Fruit fly (Drosophila melanogaster) whole organism, embryonic: ENCODE data around the gene Bicra.

Source experiments
- BEAF-32 ChIP-seq: fragments of 200-800 bp; sonication (Bioruptor generic); optimal IDR thresholded peaks from 3 replicates; lab custom pipeline; 2017; ENCODE audit warnings: missing biosample characterization, missing genetic modification characterization, mild to moderate bottlenecking, moderate library complexity, missing genetic modification reagents
- Bteb2 ChIP-seq: fragments of 200-800 bp; sonication (Bioruptor generic); optimal IDR thresholded peaks from 2 replicates; lab custom pipeline; 2016; ENCODE audit warnings: missing biosample characterization, missing genetic modification characterization
- CG10274 ChIP-seq: fragments of 200-800 bp; sonication (Bioruptor generic); optimal IDR thresholded peaks from 3 replicates; lab custom pipeline; 2017; ENCODE audit warnings: missing biosample characterization, mild to moderate bottlenecking, missing genetic modification characterization
- CG10366 ChIP-seq: fragments of 200-800 bp; sonication (Bioruptor generic); IDR thresholded peaks from 2 replicates; pipeline ENCODE4 v1.3.6; 2022; ENCODE audit warnings: missing biosample characterization, missing genetic modification characterization
- CG10979 ChIP-seq: fragments of 200-800 bp; sonication (Bioruptor generic); optimal IDR thresholded peaks from 2 replicates; lab custom pipeline; 2018; ENCODE audit warnings: missing biosample characterization, mild to moderate bottlenecking, missing genetic modification characterization, moderate library complexity
- CG11398 ChIP-seq: fragments of 200-800 bp; sonication (Bioruptor generic); optimal IDR thresholded peaks from 2 replicates; lab custom pipeline; 2016; ENCODE audit warnings: missing biosample characterization, missing genetic modification characterization
- CG12659 ChIP-seq: fragments of 200-800 bp; sonication (Bioruptor generic); optimal IDR thresholded peaks from 3 replicates; lab custom pipeline; 2017; ENCODE audit warnings: mild to moderate bottlenecking, missing biosample characterization, missing genetic modification reagents, missing genetic modification characterization
- CG15073 ChIP-seq: fragments of 200-800 bp; sonication (Bioruptor generic); optimal IDR thresholded peaks from 2 replicates; lab custom pipeline; 2016; ENCODE audit warnings: missing biosample characterization, missing genetic modification characterization
- CG16815 ChIP-seq: fragments of 200-800 bp; sonication (Bioruptor generic); optimal IDR thresholded peaks from 3 replicates; lab custom pipeline; 2017; ENCODE audit warnings: missing biosample characterization, mild to moderate bottlenecking, missing genetic modification characterization
- CG16863 ChIP-seq: fragments of 200-800 bp; sonication (Bioruptor generic); optimal IDR thresholded peaks from 3 replicates; lab custom pipeline; 2016; ENCODE audit warnings: missing biosample characterization, missing genetic modification characterization
- CG18619 ChIP-seq: fragments of 200-800 bp; sonication (Bioruptor generic); optimal IDR thresholded peaks from 3 replicates; lab custom pipeline; 2017; ENCODE audit warnings: missing biosample characterization, mild to moderate bottlenecking, missing genetic modification characterization
- CG2712 ChIP-seq: fragments of 200-800 bp; optimal IDR thresholded peaks from 3 replicates; lab custom pipeline; 2019; ENCODE audit warnings: missing biosample characterization, mild to moderate bottlenecking, missing genetic modification characterization, moderate library complexity
- Dfd ChIP-seq, 2 experiments: fragments of >200 bp; optimal IDR thresholded peaks; 2 replicates each; lab custom pipeline; 2017; ENCODE audit warnings: missing biosample characterization in 2 of 2, missing genetic modification characterization in 2 of 2
- Ets65A ChIP-seq: fragments of 200-800 bp; sonication (Bioruptor generic); peaks from one replicate; lab custom pipeline; 2016; ENCODE audit warnings: missing biosample characterization, missing genetic modification characterization
- HLH3B ChIP-seq: fragments of 200-800 bp; sonication (Bioruptor generic); IDR thresholded peaks from 2 replicates; pipeline ENCODE4 v1.3.6; 2022; ENCODE audit warnings: missing biosample characterization, missing genetic modification characterization
- Meics ChIP-seq: fragments of 200-800 bp; sonication (Bioruptor generic); optimal IDR thresholded peaks from 2 replicates; lab custom pipeline; 2017; ENCODE audit warnings: missing biosample characterization, mild to moderate bottlenecking, missing genetic modification characterization
- Nf-YB ChIP-seq: fragments of 200-800 bp; sonication (Bioruptor generic); optimal IDR thresholded peaks from 3 replicates; lab custom pipeline; 2019; ENCODE audit warnings: missing biosample characterization, mild to moderate bottlenecking, missing genetic modification characterization, moderate library complexity
- Side ChIP-seq: fragments of 200-800 bp; sonication (Bioruptor generic); optimal IDR thresholded peaks from 2 replicates; lab custom pipeline; 2016; ENCODE audit warnings: missing biosample characterization, missing genetic modification characterization
- Sry-δ ChIP-seq: fragments of 200-800 bp; sonication (Bioruptor generic); optimal IDR thresholded peaks from 2 replicates; lab custom pipeline; 2016; ENCODE audit warnings: missing biosample characterization, missing genetic modification characterization
- Usf ChIP-seq: fragments of 200-800 bp; sonication (Bioruptor generic); optimal IDR thresholded peaks from 2 replicates; lab custom pipeline; 2017; ENCODE audit warnings: missing genotype, missing biosample characterization, missing genetic modification characterization
- az2 ChIP-seq: fragments of 200-800 bp; sonication (Bioruptor generic); optimal IDR thresholded peaks from 3 replicates; lab custom pipeline; 2016; ENCODE audit warnings: missing biosample characterization, missing genetic modification characterization
- cas ChIP-seq: fragments of 200-800 bp; sonication (Bioruptor generic); IDR thresholded peaks from 2 replicates; pipeline ENCODE4 v1.3.6; 2022; ENCODE audit warnings: missing biosample characterization, missing genetic modification characterization
- dpn ChIP-seq, 2 experiments: fragments of 200-800 bp; sonication (Bioruptor generic); optimal IDR thresholded peaks; 3 replicates each; lab custom pipeline; 2016; ENCODE audit warnings: missing biosample characterization in 2 of 2, missing genetic modification characterization in 2 of 2
- exex ChIP-seq: fragments of 200-800 bp; sonication (Bioruptor generic); optimal IDR thresholded peaks from 4 replicates; lab custom pipeline; 2018; ENCODE audit warnings: missing biosample characterization, mild to moderate bottlenecking, missing genetic modification characterization, moderate library complexity
- ftz-f1 ChIP-seq: fragments of 200-800 bp; sonication (Bioruptor generic); optimal IDR thresholded peaks from 2 replicates; lab custom pipeline; 2016; ENCODE audit warnings: missing biosample characterization, missing genetic modification characterization
- prd ChIP-seq, 3 experiments: fragments of >200 bp in 2 of 3; fragments of 200-800 bp in 1 of 3; sonication (Bioruptor generic) in 1 of 3; optimal IDR thresholded peaks in 2 of 3; IDR thresholded peaks in 1 of 3; 2 replicates in 2 of 3; 3 replicates in 1 of 3; pipeline versions ENCODE4 v1.3.6 to Lab custom; 2017 to 2022; ENCODE audit warnings: missing biosample characterization in 1 of 3, missing genetic modification characterization in 1 of 3
- pum ChIP-seq: fragments of 200-800 bp; sonication (Bioruptor generic); optimal IDR thresholded peaks from 2 replicates; lab custom pipeline; 2016; ENCODE audit warnings: missing biosample characterization, missing genetic modification characterization
- trem ChIP-seq: fragments of 200-800 bp; optimal IDR thresholded peaks from 3 replicates; lab custom pipeline; 2019; ENCODE audit warnings: missing biosample characterization, mild to moderate bottlenecking, missing genetic modification characterization, moderate library complexity

The Bicra gene

dm6 chr3R:29157418-29158398 lies 94.9 kb downstream of the Bicra start, which contains the start of gene rdog (continued):
- TF ChIP-seq CG16863 (GFP tag; lab: Kevin White, UChicago) (peak; percentile 83), CG18619 (GFP tag; lab: Kevin White, UChicago) (peak; percentile 73), prd (optimal IDR thresholded peaks at IDR 0.05; lab: Kevin White, UChicago) (no peak), prd (GFP tag; IDR thresholded peaks at IDR 0.05; lab: Robert Waterston, UW) (peak; percentile 65; the same call in 2 of the 3 replicates), CG11398 (GFP tag; lab: Kevin White, UChicago) (peak; percentile 72), trem (tag; lab: Kevin White, UChicago) (peak; percentile 84), az2 (peak; percentile 88), dpn (GFP tag; optimal IDR thresholded peaks at IDR 0.05; lab: Kevin White, UChicago) (peak; percentile 86 to 88), Dfd (GFP tag; optimal IDR thresholded peaks at IDR 0.05; lab: Kevin White, UChicago) (no peak), HLH3B (GFP tag; lab: Robert Waterston, UW) (peak; percentile 53), CG10366 (GFP tag; lab: Robert Waterston, UW) (peak; percentile 28; the same call in 1 of the 2 replicates), cas (GFP tag; lab: Robert Waterston, UW) (no peak), CG12659 (GFP tag; lab: Kevin White, UChicago) (peak; percentile 81), exex (tag; lab: Kevin White, UChicago) (no peak), BEAF-32 (GFP tag; lab: Kevin White, UChicago) (no peak), pum (GFP tag; lab: Kevin White, UChicago) (peak; percentile 83), CG2712 (tag; lab: Kevin White, UChicago) (no peak), Nf-YB (peak; percentile 55), Usf (peak; percentile 56), CG10979 (peak; percentile 81), CG10274 (peak; percentile 46), CG16815 (peak; percentile 79), CG15073 (GFP tag; lab: Kevin White, UChicago) (no peak), ftz-f1 (GFP tag; lab: Kevin White, UChicago) (peak; percentile 15), Side (GFP tag; lab: Kevin White, UChicago) (peak; percentile 73), Bteb2 (peak; percentile 65), Ets65A (GFP tag; lab: Kevin White, UChicago) (peak; percentile 98), Sry-δ (GFP tag; lab: Kevin White, UChicago) (peak; percentile 53), Meics (GFP tag; lab: Kevin White, UChicago) (peak; percentile 81)
